Worm (Caenorhabditis elegans) whole organism, L4/young adult: Measurements from ENCODE around the gene sptl-3.

Experiments used
- W03F9.2 ChIP-seq: fragments of 150-350 bp; optimal IDR thresholded peaks from 2 replicates; lab custom pipeline; 2014; ENCODE audit warnings: missing biosample characterization, missing genetic modification characterization
- dao-5 ChIP-seq: sonication (generic microtip); optimal IDR thresholded peaks from 2 replicates; lab custom pipeline; 2016; ENCODE audit warnings: missing genotype, missing genetic modification characterization, moderate library complexity, missing compliant biosample characterization
- him-1 ChIP-seq: sonication (generic microtip); optimal IDR thresholded peaks from 2 replicates; lab custom pipeline; 2016; ENCODE audit warnings: missing genotype, missing genetic modification reagents, missing genetic modification characterization, missing compliant biosample characterization

sptl-3 gene

ce11 chrV:13906166-13906565 lies 13.0 kb downstream of the sptl-3 start, which contains the start of gene stdh-1:
Gene stdh-1, plus strand, starts transcription at chrV:13906492.
- TF ChIP-seq W03F9.2 (tag; lab: Kevin White, UChicago) = no peak
- no peak for TF ChIP-seq dao-5 (tag; lab: Kevin White, UChicago)
- TF ChIP-seq him-1 = no peak

- TF ChIP-seq W03F9.2 (tag; lab: Kevin White, UChicago) = no peak
- no peak for TF ChIP-seq dao-5 (tag; lab: Kevin White, UChicago)
- TF ChIP-seq him-1 = no peak
Observed at ce11 chrV:13907557-13908104, 14.5 kb downstream of the sptl-3 start.

ce11 chrV:13908120-13908915 lies 15.2 kb downstream of the sptl-3 start:
- TF ChIP-seq him-1 (no peak), dao-5 (tag; lab: Kevin White, UChicago) (no peak), W03F9.2 (tag; lab: Kevin White, UChicago) (no peak)

ce11 chrV:13908916-13909176 lies 15.7 kb downstream of the sptl-3 start, which contains the start of gene C06B3.6:
Gene C06B3.6, minus strand, starts transcription at chrV:13908967.
- TF ChIP-seq him-1 (no peak), dao-5 (tag; lab: Kevin White, UChicago) (no peak), W03F9.2 (tag; lab: Kevin White, UChicago) (no peak)

ce11 chrV:13909400-13909799 lies 16.3 kb downstream of the sptl-3 start, which contains the start of gene C06B3.7:
Gene C06B3.7, plus strand, starts transcription at chrV:13909686.
- TF ChIP-seq dao-5 (tag; lab: Kevin White, UChicago) (no peak), W03F9.2 (tag; lab: Kevin White, UChicago) (peak; percentile 73)

ce11 chrV:13915390-13915789 lies 22.3 kb downstream of the sptl-3 start, which contains the start of gene gcy-32:
Gene gcy-32, minus strand, starts transcription at chrV:13915490.
- no peak for TF ChIP-seq him-1
- no peak for TF ChIP-seq dao-5 (tag; lab: Kevin White, UChicago)
- TF ChIP-seq W03F9.2 (tag; lab: Kevin White, UChicago) = no peak

ce11 chrV:13916196-13916595 lies 23.1 kb downstream of the sptl-3 start, which contains the start of gene str-252:
Gene str-252, plus strand, starts transcription at chrV:13916496.
- TF ChIP-seq dao-5 (tag; lab: Kevin White, UChicago) (no peak), him-1 (no peak), W03F9.2 (tag; lab: Kevin White, UChicago) (no peak)

- no peak for TF ChIP-seq him-1
- no peak for TF ChIP-seq dao-5 (tag; lab: Kevin White, UChicago)
- no peak for TF ChIP-seq W03F9.2 (tag; lab: Kevin White, UChicago)
Observed at ce11 chrV:13918341-13918740, 25.2 kb downstream of the sptl-3 start, which contains the start of gene str-250. Gene str-250, plus strand, starts transcription at chrV:13918641.

ce11 chrV:13920730-13921129 lies 27.6 kb downstream of the sptl-3 start, which contains the start of gene srx-42:
Gene srx-42, plus strand, starts transcription at chrV:13921030.
- no peak for TF ChIP-seq him-1
- no peak for TF ChIP-seq dao-5 (tag; lab: Kevin White, UChicago)
- no peak for TF ChIP-seq W03F9.2 (tag; lab: Kevin White, UChicago)

- TF ChIP-seq him-1 = no peak
- no peak for TF ChIP-seq dao-5 (tag; lab: Kevin White, UChicago)
- TF ChIP-seq W03F9.2 (tag; lab: Kevin White, UChicago) = no peak
Observed at ce11 chrV:13923851-13924250, 30.7 kb downstream of the sptl-3 start, which contains the start of gene srxa-11. Gene srxa-11, plus strand, starts transcription at chrV:13924151.

- TF ChIP-seq dao-5 (tag; lab: Kevin White, UChicago) = no peak
- no peak for TF ChIP-seq him-1
- no peak for TF ChIP-seq W03F9.2 (tag; lab: Kevin White, UChicago)
Observed at ce11 chrV:13926398-13926797, 33.3 kb downstream of the sptl-3 start, which contains the start of gene srxa-12. Gene srxa-12, plus strand, starts transcription at chrV:13926698.

ce11 chrV:13929503-13929902 lies 36.4 kb downstream of the sptl-3 start, which contains the start of gene srxa-13:
Gene srxa-13, plus strand, starts transcription at chrV:13929803.
- no peak for TF ChIP-seq W03F9.2 (tag; lab: Kevin White, UChicago)
- no peak for TF ChIP-seq dao-5 (tag; lab: Kevin White, UChicago)
- no peak for TF ChIP-seq him-1

- no peak for TF ChIP-seq him-1
- TF ChIP-seq dao-5 (tag; lab: Kevin White, UChicago) = no peak
- no peak for TF ChIP-seq W03F9.2 (tag; lab: Kevin White, UChicago)
Observed at ce11 chrV:13931225-13931624, 38.1 kb downstream of the sptl-3 start, which contains the start of gene C06B3.16. Gene C06B3.16, plus strand, starts transcription at chrV:13931525.

- no peak for TF ChIP-seq W03F9.2 (tag; lab: Kevin White, UChicago)
- no peak for TF ChIP-seq dao-5 (tag; lab: Kevin White, UChicago)
- TF ChIP-seq him-1 = no peak
Observed at ce11 chrV:13931952-13932351, 38.8 kb downstream of the sptl-3 start.
